Worm (Caenorhabditis elegans) whole organism, L1 larva: ENCODE data around the gene lgc-31.

Experiments
- Y116A8C.19 ChIP-seq: sonication (generic microtip); optimal IDR thresholded peaks from 2 replicates; lab custom pipeline; 2016; ENCODE audit warnings: missing compliant biosample characterization, missing genetic modification characterization, borderline replicate concordance
- aha-1 ChIP-seq: fragments of 150-350 bp; optimal IDR thresholded peaks from 2 replicates; lab custom pipeline; 2014; ENCODE audit warnings: missing biosample characterization, missing genetic modification characterization
- elt-3 ChIP-seq, 6 experiments: fragments of 150-350 bp in 1 of 6; sonication (generic microtip); optimal IDR thresholded peaks; 2 replicates each; lab custom pipeline; 2017 to 2018; ENCODE audit warnings: missing biosample characterization in 6 of 6, missing genetic modification characterization in 6 of 6, inconsistent platforms in 1 of 6
- fkh-8 ChIP-seq: sonication (generic microtip); optimal IDR thresholded peaks from 2 replicates; lab custom pipeline; 2016; ENCODE audit warnings: mild to moderate bottlenecking, missing genetic modification characterization, missing compliant biosample characterization
- nhr-11 ChIP-seq: fragments of 150-350 bp; optimal IDR thresholded peaks from 2 replicates; lab custom pipeline; 2014; ENCODE audit warnings: missing biosample characterization, missing genetic modification characterization
- nhr-12 ChIP-seq: sonication (generic microtip); optimal IDR thresholded peaks from 2 replicates; lab custom pipeline; 2017; ENCODE audit warnings: missing biosample characterization, missing genetic modification characterization
- nhr-237 ChIP-seq: fragments of 150-350 bp; optimal IDR thresholded peaks from 2 replicates; lab custom pipeline; 2014; ENCODE audit warnings: missing biosample characterization, missing genetic modification characterization
- pag-3 ChIP-seq: sonication (generic microtip); optimal IDR thresholded peaks from 2 replicates; lab custom pipeline; 2017; ENCODE audit warnings: missing genetic modification characterization, mild to moderate bottlenecking, missing compliant biosample characterization, antibody characterized with exemption, borderline replicate concordance; ENCODE audit not compliant: insufficient read depth
- pqm-1 ChIP-seq: sonication (generic microtip); optimal IDR thresholded peaks from 3 replicates; lab custom pipeline; 2017; ENCODE audit warnings: missing biosample characterization, missing genetic modification characterization
- snpc-4 ChIP-seq: fragments of 150-350 bp; optimal IDR thresholded peaks from 2 replicates; lab custom pipeline; 2014; ENCODE audit warnings: missing biosample characterization, missing genetic modification characterization
- sox-4 ChIP-seq: sonication (generic microtip); optimal IDR thresholded peaks from 2 replicates; lab custom pipeline; 2016; ENCODE audit warnings: missing genetic modification characterization, missing compliant biosample characterization
- unc-130 ChIP-seq: fragments of 150-350 bp; optimal IDR thresholded peaks from 2 replicates; lab custom pipeline; 2017; ENCODE audit warnings: missing biosample characterization, missing genetic modification characterization, inconsistent platforms
- unc-62 ChIP-seq: fragments of 150-350 bp; optimal IDR thresholded peaks from 2 replicates; lab custom pipeline; 2014; ENCODE audit warnings: missing biosample characterization, missing genetic modification reagents, missing genetic modification characterization

DNA sequence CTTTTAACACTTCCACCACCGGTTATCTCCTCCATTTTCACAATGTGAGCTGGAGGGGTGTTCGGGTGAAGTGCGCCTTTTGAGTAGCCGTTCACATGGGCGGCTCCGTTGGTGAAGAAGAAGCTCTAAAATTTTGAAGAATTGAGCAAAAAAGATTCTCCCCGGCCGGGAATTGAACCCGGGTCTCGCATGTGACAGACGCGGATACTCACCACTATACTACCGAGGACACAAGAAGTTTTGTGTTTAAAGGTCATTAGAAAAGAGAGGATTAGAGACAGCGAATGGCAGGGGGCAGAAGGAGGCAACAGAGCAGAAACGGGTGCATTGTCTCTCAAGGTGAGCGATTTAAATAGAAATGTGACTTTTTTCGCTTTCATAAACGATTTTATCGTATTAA lies 29.8 kb upstream of the lgc-31 start:
- TF ChIP-seq sox-4 (tag; lab: Kevin White, UChicago) (no peak), unc-130 (tag; lab: Kevin White, UChicago) (no peak), nhr-12 (tag; lab: Kevin White, UChicago) (no peak), aha-1 (tag; lab: Kevin White, UChicago) (no peak), fkh-8 (peak; percentile 54), nhr-237 (tag; lab: Kevin White, UChicago) (no peak), Y116A8C.19 (tag; lab: Kevin White, UChicago) (no peak), elt-3 (tag; optimal IDR thresholded peaks at IDR 0.05; lab: Kevin White, UChicago) (peak in 1 of 6 experiments; percentile 30), pag-3 (no peak), nhr-11 (no peak), unc-62 (GFP tag; lab: Kevin White, UChicago) (no peak), pqm-1 (tag; lab: Kevin White, UChicago) (no peak), snpc-4 (tag; lab: Kevin White, UChicago) (peak; percentile 7)
